Worm (Caenorhabditis elegans) whole organism, L4 larva: ENCODE data around the gene amt-4.

Experiments used
- ama-1 ChIP-seq: fragments of 150-350 bp; optimal IDR thresholded peaks from 2 replicates; lab custom pipeline; 2014; ENCODE audit warnings: inconsistent platforms, mixed read lengths
- ceh-44 ChIP-seq: fragments of 200-800 bp; sonication (Bioruptor generic); IDR thresholded peaks from 2 replicates; pipeline ENCODE4 v1.3.6; 2022; ENCODE audit warnings: missing genetic modification reagents, missing genetic modification characterization, missing compliant biosample characterization
- ces-1 ChIP-seq: fragments of 150-350 bp; sonication (generic microtip); optimal IDR thresholded peaks from 4 replicates; lab custom pipeline; 2014; ENCODE audit warnings: missing biosample characterization, missing genetic modification reagents, missing genetic modification characterization
- daf-12 ChIP-seq: fragments of 150-350 bp; optimal IDR thresholded peaks from 2 replicates; lab custom pipeline; 2014; ENCODE audit warnings: missing biosample characterization, missing genetic modification reagents, missing genetic modification characterization
- fkh-10 ChIP-seq: fragments of 150-350 bp; optimal IDR thresholded peaks from 2 replicates; lab custom pipeline; 2014; ENCODE audit warnings: missing biosample characterization, missing genetic modification reagents, missing genetic modification characterization
- jun-1 ChIP-seq: fragments of 150-350 bp; optimal IDR thresholded peaks from 2 replicates; lab custom pipeline; 2014; ENCODE audit warnings: missing biosample characterization, missing genetic modification reagents, missing genetic modification characterization
- lin-38 ChIP-seq: fragments of 200-800 bp; sonication (Bioruptor generic); IDR thresholded peaks from 2 replicates; pipeline ENCODE4 v1.3.6; 2022; ENCODE audit warnings: missing genetic modification reagents, missing genetic modification characterization, missing compliant biosample characterization
- mdl-1 ChIP-seq, 2 experiments: fragments of 150-350 bp in 1 of 2; sonication (generic microtip) in 1 of 2; optimal IDR thresholded peaks; 2 replicates each; lab custom pipeline; 2014 to 2017; ENCODE audit warnings: missing biosample characterization in 2 of 2, missing genetic modification characterization in 2 of 2
- nhr-28 ChIP-seq: fragments of 150-350 bp; optimal IDR thresholded peaks from 2 replicates; lab custom pipeline; 2014; ENCODE audit warnings: missing biosample characterization, missing genetic modification characterization
- nhr-41 ChIP-seq: fragments of 200-800 bp; sonication (Bioruptor generic); IDR thresholded peaks from 2 replicates; pipeline ENCODE4 v1.3.6; 2022; ENCODE audit warnings: missing genetic modification reagents, missing genetic modification characterization, missing compliant biosample characterization
- nhr-48 ChIP-seq: sonication (generic microtip); optimal IDR thresholded peaks from 2 replicates; lab custom pipeline; 2016; ENCODE audit warnings: mild to moderate bottlenecking, missing genetic modification characterization, missing compliant biosample characterization
- pha-4 ChIP-seq, 2 experiments: fragments of 150-350 bp in 1 of 2; fragments of 200-800 bp in 1 of 2; sonication (Bioruptor generic) in 1 of 2; IDR thresholded peaks in 1 of 2; optimal IDR thresholded peaks in 1 of 2; 2 replicates each; pipeline versions ENCODE4 v1.3.6 to Lab custom; 2014 to 2022; ENCODE audit warnings: missing genetic modification characterization in 2 of 2, missing genetic modification reagents in 2 of 2, missing biosample characterization in 1 of 2, missing compliant biosample characterization in 1 of 2
- php-3 ChIP-seq: fragments of 200-800 bp; sonication (Bioruptor generic); IDR thresholded peaks from 2 replicates; pipeline ENCODE4 v1.3.6; 2022; ENCODE audit warnings: missing genetic modification reagents, missing genetic modification characterization, missing compliant biosample characterization

ce11 chrX:4574873-4575272, 9.8 kb downstream of the amt-4 start:
- TF ChIP-seq pha-4 (GFP tag; IDR thresholded peaks at IDR 0.05; lab: Robert Waterston, UW) (no peak), pha-4 (tag; optimal IDR thresholded peaks at IDR 0.05; lab: Kevin White, UChicago) (no peak), jun-1 (no peak), ceh-44 (GFP tag; lab: Robert Waterston, UW) (no peak), php-3 (GFP tag; lab: Robert Waterston, UW) (no peak), ama-1 (lab: Kevin White, UChicago) (no peak), daf-12 (tag; lab: Kevin White, UChicago) (no peak), nhr-41 (GFP tag; lab: Robert Waterston, UW) (no peak), fkh-10 (GFP tag; lab: Kevin White, UChicago) (peak; percentile 52), ces-1 (GFP tag; lab: Kevin White, UChicago) (peak; percentile 42), nhr-48 (tag; lab: Kevin White, UChicago) (no peak), nhr-28 (tag; lab: Kevin White, UChicago) (no peak), lin-38 (GFP tag; lab: Robert Waterston, UW) (no peak), mdl-1 (tag; optimal IDR thresholded peaks at IDR 0.05; lab: Kevin White, UChicago) (no peak)
